Worm (Caenorhabditis elegans) whole organism, L3 larva: ENCODE measurements around the gene Y41G9A.5.

Source experiments
- R02D3.7 ChIP-seq: fragments of 150-350 bp; optimal IDR thresholded peaks from 2 replicates; lab custom pipeline; 2014; ENCODE audit warnings: missing biosample characterization, missing genetic modification characterization
- ZK546.5 ChIP-seq: sonication (generic microtip); optimal IDR thresholded peaks from 2 replicates; lab custom pipeline; 2017; ENCODE audit warnings: missing biosample characterization, missing genetic modification characterization
- aly-2 ChIP-seq: fragments of 150-350 bp; optimal IDR thresholded peaks from 2 replicates; lab custom pipeline; 2014; ENCODE audit warnings: missing biosample characterization, missing genetic modification characterization
- ama-1 ChIP-seq: fragments of 150-350 bp; optimal IDR thresholded peaks from 2 replicates; lab custom pipeline; 2018
- ceh-16 ChIP-seq: sonication (generic microtip); optimal IDR thresholded peaks from 2 replicates; lab custom pipeline; 2017; ENCODE audit warnings: missing biosample characterization, missing genetic modification characterization
- ceh-28 ChIP-seq: fragments of 150-350 bp; optimal IDR thresholded peaks from 2 replicates; lab custom pipeline; 2014; ENCODE audit warnings: missing biosample characterization, missing genetic modification reagents, missing genetic modification characterization
- ceh-82 ChIP-seq: fragments of 150-350 bp; optimal IDR thresholded peaks from 2 replicates; lab custom pipeline; 2014; ENCODE audit warnings: missing biosample characterization, missing genetic modification characterization
- ceh-9 ChIP-seq: sonication (generic microtip); optimal IDR thresholded peaks from 2 replicates; lab custom pipeline; 2018; ENCODE audit warnings: missing biosample characterization, missing genetic modification characterization
- egl-5 ChIP-seq: fragments of 150-350 bp; optimal IDR thresholded peaks from 2 replicates; lab custom pipeline; 2017; ENCODE audit warnings: missing biosample characterization, missing genetic modification reagents, missing genetic modification characterization, inconsistent platforms
- elt-1 ChIP-seq: fragments of 150-350 bp; optimal IDR thresholded peaks from 2 replicates; lab custom pipeline; 2014; ENCODE audit warnings: missing biosample characterization, missing genetic modification characterization
- elt-2 ChIP-seq: sonication (generic microtip); optimal IDR thresholded peaks from 2 replicates; lab custom pipeline; 2016; ENCODE audit warnings: missing genetic modification reagents, mild to moderate bottlenecking, missing genetic modification characterization, missing compliant biosample characterization
- elt-3 ChIP-seq, 3 experiments: fragments of 150-350 bp in 1 of 3; sonication (generic microtip) in 2 of 3; optimal IDR thresholded peaks; 2 replicates in 2 of 3; 4 replicates in 1 of 3; lab custom pipeline; 2014 to 2017; ENCODE audit warnings: missing biosample characterization in 3 of 3, missing genetic modification characterization in 3 of 3
- eor-1 ChIP-seq, 2 experiments: fragments of 150-350 bp; optimal IDR thresholded peaks; 2 replicates each; lab custom pipeline; 2014 to 2018; ENCODE audit warnings: missing biosample characterization in 2 of 2, missing genetic modification characterization in 2 of 2
- fkh-2 ChIP-seq: fragments of 150-350 bp; optimal IDR thresholded peaks from 2 replicates; lab custom pipeline; 2014; ENCODE audit warnings: missing biosample characterization, missing genetic modification reagents, missing genetic modification characterization
- fos-1 ChIP-seq: fragments of 150-350 bp; optimal IDR thresholded peaks from 2 replicates; lab custom pipeline; 2014; ENCODE audit warnings: missing biosample characterization, missing genetic modification characterization
- hmg-11 ChIP-seq: sonication (generic microtip); optimal IDR thresholded peaks from 2 replicates; lab custom pipeline; 2016; ENCODE audit warnings: missing genetic modification characterization, missing compliant biosample characterization
- jun-1 ChIP-seq: fragments of 150-350 bp; optimal IDR thresholded peaks from 2 replicates; lab custom pipeline; 2014; ENCODE audit warnings: missing biosample characterization, missing genetic modification reagents, missing genetic modification characterization
- lin-39 ChIP-seq: fragments of 150-350 bp; optimal IDR thresholded peaks from 2 replicates; lab custom pipeline; 2018; ENCODE audit warnings: missing biosample characterization, missing genetic modification reagents, missing genetic modification characterization
- lsy-12 ChIP-seq: sonication (generic microtip); optimal IDR thresholded peaks from 2 replicates; lab custom pipeline; 2016; ENCODE audit warnings: mild to moderate bottlenecking, missing genetic modification characterization, missing compliant biosample characterization
- mdl-1 ChIP-seq: fragments of 150-350 bp; optimal IDR thresholded peaks from 2 replicates; lab custom pipeline; 2014; ENCODE audit warnings: missing biosample characterization, missing genetic modification characterization
- nhr-11 ChIP-seq: fragments of 150-350 bp; optimal IDR thresholded peaks from 2 replicates; lab custom pipeline; 2014; ENCODE audit warnings: missing biosample characterization, missing genetic modification characterization
- nhr-12 ChIP-seq: fragments of 150-350 bp; optimal IDR thresholded peaks from 2 replicates; lab custom pipeline; 2014; ENCODE audit warnings: missing biosample characterization, missing genetic modification characterization
- nhr-23 ChIP-seq: fragments of 150-350 bp; optimal IDR thresholded peaks from 2 replicates; lab custom pipeline; 2014; ENCODE audit warnings: missing biosample characterization, missing genetic modification reagents, missing genetic modification characterization
- nhr-237 ChIP-seq: fragments of 150-350 bp; optimal IDR thresholded peaks from 2 replicates; lab custom pipeline; 2014; ENCODE audit warnings: missing biosample characterization, missing genetic modification characterization
- nhr-25 ChIP-seq: sonication (generic microtip); optimal IDR thresholded peaks from 2 replicates; lab custom pipeline; 2017; ENCODE audit warnings: missing biosample characterization, missing genetic modification characterization
- nhr-28 ChIP-seq: fragments of 150-350 bp; optimal IDR thresholded peaks from 2 replicates; lab custom pipeline; 2014; ENCODE audit warnings: missing biosample characterization, missing genetic modification characterization
- nhr-43 ChIP-seq: sonication (generic microtip); optimal IDR thresholded peaks from 2 replicates; lab custom pipeline; 2016; ENCODE audit warnings: mild to moderate bottlenecking, missing genetic modification characterization, missing compliant biosample characterization; ENCODE audit not compliant: poor library complexity, severe bottlenecking
- nhr-67 ChIP-seq: fragments of 150-350 bp; optimal IDR thresholded peaks from 2 replicates; lab custom pipeline; 2014; ENCODE audit warnings: missing biosample characterization, missing genetic modification characterization
- nhr-76 ChIP-seq: fragments of 150-350 bp; sonication (generic microtip); optimal IDR thresholded peaks from 5 replicates; lab custom pipeline; 2014; ENCODE audit warnings: missing biosample characterization, missing genetic modification characterization
- pha-4 ChIP-seq: fragments of 150-350 bp; optimal IDR thresholded peaks from 2 replicates; lab custom pipeline; 2014; ENCODE audit warnings: missing biosample characterization, missing genetic modification reagents, missing genetic modification characterization
- pqm-1 ChIP-seq: fragments of 150-350 bp; optimal IDR thresholded peaks from 2 replicates; lab custom pipeline; 2017; ENCODE audit warnings: missing biosample characterization, missing genetic modification characterization, inconsistent platforms
- sea-2 ChIP-seq: fragments of 150-350 bp; sonication (generic microtip); optimal IDR thresholded peaks from 4 replicates; lab custom pipeline; 2014; ENCODE audit warnings: missing biosample characterization, missing genetic modification reagents, missing genetic modification characterization
- snpc-4 ChIP-seq: fragments of 150-350 bp; optimal IDR thresholded peaks from 2 replicates; lab custom pipeline; 2014; ENCODE audit warnings: missing biosample characterization, missing genetic modification characterization
- tbx-2 ChIP-seq: sonication (generic microtip); optimal IDR thresholded peaks from 2 replicates; lab custom pipeline; 2016; ENCODE audit warnings: mild to moderate bottlenecking, missing genetic modification characterization, missing compliant biosample characterization
- unc-39 ChIP-seq: sonication (generic microtip); optimal IDR thresholded peaks from 4 replicates; lab custom pipeline; 2017; ENCODE audit warnings: missing biosample characterization, missing genetic modification characterization
- zag-1 ChIP-seq: fragments of 150-350 bp; optimal IDR thresholded peaks from 2 replicates; lab custom pipeline; 2014; ENCODE audit warnings: missing biosample characterization, missing genetic modification characterization
- ztf-11 ChIP-seq: fragments of 150-350 bp; optimal IDR thresholded peaks from 2 replicates; lab custom pipeline; 2014; ENCODE audit warnings: missing biosample characterization, missing genetic modification characterization
- ztf-4 ChIP-seq: fragments of 150-350 bp; optimal IDR thresholded peaks from 2 replicates; lab custom pipeline; 2014; ENCODE audit warnings: missing biosample characterization, missing genetic modification characterization

Gene Y41G9A.5

DNA sequence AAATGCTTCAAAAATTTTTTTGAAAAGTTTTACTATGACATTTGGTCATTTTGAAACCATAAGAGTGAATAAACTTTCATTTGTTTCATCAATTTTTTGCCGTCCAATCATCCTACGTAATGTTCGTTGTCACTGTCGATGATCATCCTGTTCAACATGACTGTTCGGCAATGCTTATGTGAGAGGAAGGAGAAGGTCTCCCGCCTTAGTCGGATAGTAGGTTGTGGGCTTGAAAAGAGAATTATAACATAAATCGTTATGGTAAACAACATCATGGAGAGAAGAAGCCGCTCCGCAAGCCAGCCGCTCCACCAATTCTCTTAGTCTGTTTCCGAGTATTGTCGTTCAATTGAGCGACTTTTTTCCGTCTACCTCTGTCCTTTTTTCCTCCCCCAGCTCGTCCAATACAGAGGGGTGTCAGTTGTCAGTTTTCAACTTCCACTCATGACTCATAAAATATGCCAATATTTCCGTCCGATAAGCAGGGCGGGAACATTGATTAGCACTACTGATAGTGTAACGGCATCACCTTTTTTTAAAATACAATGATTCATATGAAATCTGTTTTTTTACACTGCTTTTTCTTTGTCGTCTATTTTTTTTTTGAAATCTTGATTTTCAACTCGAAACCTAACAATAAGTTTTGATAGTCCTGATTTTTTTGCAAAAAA, 40.3 kb upstream of the Y41G9A.5 start:
- TF ChIP-seq nhr-25 (tag; lab: Kevin White, UChicago) (no peak), snpc-4 (tag; lab: Kevin White, UChicago) (no peak), ceh-82 (tag; lab: Kevin White, UChicago) (no peak), ceh-16 (no peak), ama-1 (peak; percentile 12), pqm-1 (peak; percentile 72), lin-39 (no peak), nhr-11 (tag; lab: Kevin White, UChicago) (no peak), elt-2 (peak; percentile 78)

DNA sequence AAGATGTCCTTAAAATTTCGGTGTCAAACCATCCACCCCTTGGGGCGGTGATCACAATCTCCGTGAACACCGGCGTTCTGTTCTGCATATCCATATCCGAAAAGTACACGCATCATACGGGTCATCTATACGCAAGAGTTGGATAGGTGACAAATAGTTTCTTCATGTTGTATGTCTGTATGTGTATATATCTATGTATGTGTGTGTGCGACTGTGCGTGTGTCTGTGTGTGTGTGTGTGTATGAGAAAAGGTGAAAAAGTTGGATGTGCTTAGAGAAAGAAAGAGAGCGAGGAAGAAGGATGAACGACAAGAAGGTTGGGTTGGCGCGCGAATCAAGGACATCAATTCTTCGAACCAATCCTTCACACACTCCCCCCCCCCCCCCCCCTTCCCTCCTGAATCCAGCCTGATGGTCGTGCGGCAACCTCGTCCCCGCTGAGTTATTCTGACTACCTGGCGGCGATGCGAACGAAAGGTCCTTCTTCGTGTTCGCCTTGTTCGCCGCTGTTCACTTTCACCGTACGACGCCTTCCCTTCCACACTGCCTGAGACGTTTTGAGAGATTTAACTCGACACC, 39.1 kb upstream of the Y41G9A.5 start:
- TF ChIP-seq elt-2 (no peak), R02D3.7 (tag; lab: Kevin White, UChicago) (no peak), fkh-2 (tag; lab: Kevin White, UChicago) (no peak), nhr-23 (peak; percentile 82), pqm-1 (no peak), aly-2 (no peak), nhr-11 (tag; lab: Kevin White, UChicago) (no peak), nhr-25 (tag; lab: Kevin White, UChicago) (peak; percentile 84)

ce11 chrX:2909227-2909626, 37.2 kb upstream of the Y41G9A.5 start, which contains the start of gene nmy-1:
TSS of gene nmy-1 (plus strand) at chrX:2909527.
- TF ChIP-seq nhr-237 (tag; lab: Kevin White, UChicago), result no peak
- TF ChIP-seq nhr-43, result no peak
- no peak for TF ChIP-seq unc-39 (tag; lab: Kevin White, UChicago)
- TF ChIP-seq elt-3 (tag; optimal IDR thresholded peaks at IDR 0.05; lab: Kevin White, UChicago), result no peak
- TF ChIP-seq nhr-25 (tag; lab: Kevin White, UChicago), result no peak
- TF ChIP-seq pqm-1, result no peak
- TF ChIP-seq mdl-1 (tag; lab: Kevin White, UChicago), result no peak
- TF ChIP-seq, all 47 proteins: peak for 0

- TF ChIP-seq snpc-4 (tag; lab: Kevin White, UChicago), result no peak
- no peak for TF ChIP-seq sea-2
- no peak for TF ChIP-seq fos-1 (tag; lab: Kevin White, UChicago)
- TF ChIP-seq lsy-12 (tag; lab: Kevin White, UChicago), result no peak
- TF ChIP-seq ZK546.5 (tag; lab: Kevin White, UChicago), result no peak
- TF ChIP-seq ceh-16, result no peak
- TF ChIP-seq ceh-9 (tag; lab: Kevin White, UChicago), result no peak
- TF ChIP-seq ztf-4 (tag; lab: Kevin White, UChicago), result no peak
- no peak for TF ChIP-seq unc-39 (tag; lab: Kevin White, UChicago)
- TF ChIP-seq elt-1 (tag; lab: Kevin White, UChicago), result no peak
- no peak for TF ChIP-seq nhr-12 (tag; lab: Kevin White, UChicago)
- TF ChIP-seq nhr-67 (tag; lab: Kevin White, UChicago), result no peak
- TF ChIP-seq ceh-28 (tag; lab: Kevin White, UChicago), result no peak
- no peak for TF ChIP-seq elt-2
- TF ChIP-seq tbx-2, result no peak
- TF ChIP-seq hmg-11 (tag; lab: Kevin White, UChicago), result no peak
- no peak for TF ChIP-seq eor-1 (tag; optimal IDR thresholded peaks at IDR 0.05; lab: Kevin White, UChicago)
- no peak for TF ChIP-seq nhr-28 (tag; lab: Kevin White, UChicago)
- no peak for TF ChIP-seq ztf-11 (tag; lab: Kevin White, UChicago)
These were observed 33.8 kb upstream of the Y41G9A.5 start for ce11 chrX:2912689-2913088.

DNA sequence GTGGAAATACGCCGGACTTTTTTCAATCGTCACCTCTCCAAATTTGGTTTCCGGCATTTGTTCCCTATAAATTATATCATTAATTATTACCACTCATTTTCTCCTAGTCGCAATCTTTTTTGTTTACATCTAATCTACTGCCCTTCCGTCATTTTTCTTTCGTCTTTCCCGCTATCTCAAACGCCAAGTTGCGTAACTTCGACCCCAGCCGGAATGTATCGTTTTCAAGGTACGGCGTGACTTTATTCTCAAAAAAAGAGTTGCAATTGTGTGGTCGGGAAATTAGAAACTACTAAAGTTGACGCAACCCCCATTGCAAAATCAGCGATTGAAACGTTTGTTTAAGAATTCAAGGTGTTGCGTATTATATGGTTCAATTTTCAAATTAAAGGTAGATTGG, 27.0 kb upstream of the Y41G9A.5 start:
- TF ChIP-seq unc-39 (tag; lab: Kevin White, UChicago) (no peak), nhr-11 (tag; lab: Kevin White, UChicago) (no peak), pha-4 (no peak), zag-1 (tag; lab: Kevin White, UChicago) (no peak), nhr-28 (tag; lab: Kevin White, UChicago) (no peak), aly-2 (no peak), ama-1 (no peak), jun-1 (tag; lab: Kevin White, UChicago) (no peak), nhr-76 (no peak), ceh-82 (tag; lab: Kevin White, UChicago) (no peak), ceh-28 (tag; lab: Kevin White, UChicago) (no peak), elt-1 (tag; lab: Kevin White, UChicago) (no peak), egl-5 (tag; lab: Kevin White, UChicago) (no peak), hmg-11 (tag; lab: Kevin White, UChicago) (no peak)
